Fruit fly (Drosophila melanogaster) whole organism, embryonic: ENCODE results near the gene Rbp1-like.

Source experiments
- Atf6 ChIP-seq: fragments of 200-800 bp; sonication (Bioruptor generic); IDR thresholded peaks from 2 replicates; pipeline ENCODE4 v1.3.6; 2022; ENCODE audit warnings: missing biosample characterization, missing genetic modification characterization
- CG10366 ChIP-seq: fragments of 200-800 bp; sonication (Bioruptor generic); IDR thresholded peaks from 2 replicates; pipeline ENCODE4 v1.3.6; 2022; ENCODE audit warnings: missing biosample characterization, missing genetic modification characterization
- CG11723 ChIP-seq: fragments of 200-800 bp; sonication (Bioruptor generic); optimal IDR thresholded peaks from 2 replicates; lab custom pipeline; 2017; ENCODE audit warnings: missing biosample characterization, mild to moderate bottlenecking, missing genetic modification characterization
- CG12769 ChIP-seq: fragments of 200-800 bp; sonication (Bioruptor generic); optimal IDR thresholded peaks from 2 replicates; lab custom pipeline; 2019; ENCODE audit warnings: missing biosample characterization, mild to moderate bottlenecking, missing genetic modification characterization, moderate library complexity
- CG12942 ChIP-seq: fragments of 200-800 bp; sonication (Bioruptor generic); optimal IDR thresholded peaks from 3 replicates; lab custom pipeline; 2016; ENCODE audit warnings: missing biosample characterization, missing genetic modification characterization
- CG13624 ChIP-seq: fragments of 200-800 bp; sonication (Bioruptor generic); optimal IDR thresholded peaks from 2 replicates; lab custom pipeline; 2016; ENCODE audit warnings: missing biosample characterization, missing genetic modification characterization
- CG13775 ChIP-seq: fragments of 200-800 bp; sonication (Bioruptor generic); optimal IDR thresholded peaks from 3 replicates; lab custom pipeline; 2017; ENCODE audit warnings: missing biosample characterization, mild to moderate bottlenecking, missing genetic modification characterization
- CG14014 ChIP-seq: fragments of 200-800 bp; sonication (Bioruptor generic); IDR thresholded peaks from 2 replicates; pipeline ENCODE4 v1.3.6; 2022; ENCODE audit warnings: missing biosample characterization, missing genetic modification characterization
- CG2120 ChIP-seq: fragments of 200-800 bp; sonication (Bioruptor generic); optimal IDR thresholded peaks from 3 replicates; lab custom pipeline; 2016; ENCODE audit warnings: missing biosample characterization, missing genetic modification characterization
- CG3407 ChIP-seq: fragments of 200-800 bp; sonication (Bioruptor generic); optimal IDR thresholded peaks from 2 replicates; lab custom pipeline; 2018; ENCODE audit warnings: missing biosample characterization, mild to moderate bottlenecking, missing genetic modification characterization
- CG4328 ChIP-seq: fragments of 200-800 bp; sonication (Bioruptor generic); optimal IDR thresholded peaks from 3 replicates; lab custom pipeline; 2017; ENCODE audit warnings: missing biosample characterization, missing genetic modification reagents, missing genetic modification characterization
- CG4360 ChIP-seq: fragments of 200-800 bp; sonication (Bioruptor generic); IDR thresholded peaks from 2 replicates; pipeline ENCODE4 v1.3.6; 2022; ENCODE audit warnings: missing biosample characterization, missing genetic modification characterization
- CG4617 ChIP-seq: fragments of 200-800 bp; sonication (Bioruptor generic); optimal IDR thresholded peaks from 3 replicates; lab custom pipeline; 2016; ENCODE audit warnings: missing biosample characterization, missing genetic modification characterization, borderline replicate concordance
- CG6175 ChIP-seq: fragments of 200-800 bp; sonication (Bioruptor generic); IDR thresholded peaks from 3 replicates; pipeline ENCODE4 v1.3.6; 2022; ENCODE audit warnings: missing biosample characterization, missing genetic modification characterization
- CG6791 ChIP-seq: fragments of 200-800 bp; sonication (Bioruptor generic); IDR thresholded peaks from 3 replicates; pipeline ENCODE4 v1.3.6; 2022; ENCODE audit warnings: missing biosample characterization, missing genetic modification characterization; ENCODE audit not compliant: partially characterized antibody
- CG7745 ChIP-seq: fragments of 200-800 bp; sonication (Bioruptor generic); optimal IDR thresholded peaks from 2 replicates; lab custom pipeline; 2018; ENCODE audit warnings: missing biosample characterization, mild to moderate bottlenecking, missing genetic modification characterization, moderate library complexity
- CG8281 ChIP-seq: fragments of 200-800 bp; sonication (Bioruptor generic); optimal IDR thresholded peaks from 2 replicates; lab custom pipeline; 2018; ENCODE audit warnings: missing biosample characterization, mild to moderate bottlenecking, missing genetic modification characterization, moderate library complexity
- CG9876 ChIP-seq: fragments of 200-800 bp; sonication (Bioruptor generic); optimal IDR thresholded peaks from 2 replicates; lab custom pipeline; 2016; ENCODE audit warnings: missing biosample characterization, missing genetic modification characterization
- CHES-1-like ChIP-seq: fragments of 200-800 bp; sonication (Bioruptor generic); optimal IDR thresholded peaks from 2 replicates; lab custom pipeline; 2016; ENCODE audit warnings: missing biosample characterization, missing genetic modification characterization
- Gsc ChIP-seq: fragments of 200-800 bp; sonication (Bioruptor generic); IDR thresholded peaks from 2 replicates; pipeline ENCODE4 v1.3.6; 2022; ENCODE audit warnings: missing biosample characterization, missing genetic modification characterization
- Gug ChIP-seq: fragments of 200-800 bp; sonication (Bioruptor generic); IDR thresholded peaks from 4 replicates; pipeline ENCODE4 v1.3.6; 2022; ENCODE audit warnings: missing biosample characterization, missing genetic modification characterization
- HLH4C ChIP-seq: fragments of 200-800 bp; sonication (Bioruptor generic); IDR thresholded peaks from 3 replicates; pipeline ENCODE4 v1.3.6; 2022; ENCODE audit warnings: missing biosample characterization, missing genetic modification characterization; ENCODE audit not compliant: partially characterized antibody
- Hand ChIP-seq: fragments of 200-800 bp; sonication (Bioruptor generic); optimal IDR thresholded peaks from 2 replicates; lab custom pipeline; 2017; ENCODE audit warnings: mild to moderate bottlenecking, missing biosample characterization, missing genetic modification reagents, missing genetic modification characterization
- Hmr ChIP-seq: fragments of 200-800 bp; sonication (Bioruptor generic); optimal IDR thresholded peaks from 3 replicates; lab custom pipeline; 2017; ENCODE audit warnings: mild to moderate bottlenecking, missing biosample characterization, missing genetic modification reagents, missing genetic modification characterization
- Hsf ChIP-seq: fragments of 200-800 bp; sonication (Bioruptor generic); optimal IDR thresholded peaks from 3 replicates; lab custom pipeline; 2016; ENCODE audit warnings: missing biosample characterization, missing genetic modification characterization
- NC2β ChIP-seq: fragments of 200-800 bp; sonication (Bioruptor generic); optimal IDR thresholded peaks from 2 replicates; lab custom pipeline; 2016; ENCODE audit warnings: missing biosample characterization, missing genetic modification characterization
- NFAT ChIP-seq: fragments of 200-800 bp; sonication (Bioruptor generic); IDR thresholded peaks from 2 replicates; pipeline ENCODE4 v1.3.6; 2022; ENCODE audit warnings: missing biosample characterization, missing genetic modification characterization
- Pdp1 ChIP-seq, 2 experiments: fragments of 200-800 bp; sonication (Bioruptor generic); optimal IDR thresholded peaks; 3 replicates each; lab custom pipeline; 2016; ENCODE audit warnings: missing biosample characterization in 2 of 2, missing genetic modification characterization in 2 of 2, mild to moderate bottlenecking in 1 of 2, moderate library complexity in 1 of 2
- Rfx ChIP-seq: fragments of 200-800 bp; sonication (Bioruptor generic); IDR thresholded peaks from 2 replicates; pipeline ENCODE4 v1.3.6; 2022; ENCODE audit warnings: missing biosample characterization, missing genetic modification characterization
- Ssrp ChIP-seq: fragments of 200-800 bp; sonication (Bioruptor generic); optimal IDR thresholded peaks from 2 replicates; lab custom pipeline; 2018; ENCODE audit warnings: missing biosample characterization, mild to moderate bottlenecking, missing genetic modification characterization, moderate library complexity
- Trl ChIP-seq, 3 experiments: fragments of >200 bp in 2 of 3; fragments of 200-800 bp in 1 of 3; sonication (Bioruptor generic) in 1 of 3; optimal IDR thresholded peaks; 2 replicates in 1 of 3; 3 replicates in 2 of 3; lab custom pipeline; 2016 to 2017; ENCODE audit warnings: missing biosample characterization in 1 of 3, missing genetic modification characterization in 1 of 3
- Usf ChIP-seq: fragments of 200-800 bp; sonication (Bioruptor generic); optimal IDR thresholded peaks from 2 replicates; lab custom pipeline; 2017; ENCODE audit warnings: missing genotype, missing biosample characterization, missing genetic modification characterization
- Xbp1 ChIP-seq: fragments of 200-800 bp; sonication (Bioruptor generic); optimal IDR thresholded peaks from 3 replicates; lab custom pipeline; 2016; ENCODE audit warnings: missing biosample characterization, mild to moderate bottlenecking, missing genetic modification characterization
- abd-A ChIP-seq: fragments of 200-800 bp; sonication (Bioruptor generic); optimal IDR thresholded peaks from 3 replicates; lab custom pipeline; 2019; ENCODE audit warnings: missing biosample characterization, mild to moderate bottlenecking, missing genetic modification characterization, moderate library complexity
- amos ChIP-seq: fragments of 200-800 bp; sonication (Bioruptor generic); IDR thresholded peaks from 2 replicates; pipeline ENCODE4 v1.3.6; 2022; ENCODE audit warnings: missing biosample characterization, missing genetic modification characterization; ENCODE audit not compliant: partially characterized antibody
- bbx ChIP-seq: fragments of 200-800 bp; sonication (Bioruptor generic); IDR thresholded peaks from 2 replicates; pipeline ENCODE4 v1.3.6; 2022; ENCODE audit warnings: missing biosample characterization, missing genetic modification characterization; ENCODE audit not compliant: partially characterized antibody
- bsh ChIP-seq, 2 experiments: fragments of 200-800 bp; sonication (Bioruptor generic); optimal IDR thresholded peaks; 2 replicates each; lab custom pipeline; 2017 to 2018; ENCODE audit warnings: mild to moderate bottlenecking in 2 of 2, missing biosample characterization in 2 of 2, missing genetic modification characterization in 2 of 2, moderate library complexity in 1 of 2
- ci ChIP-seq: fragments of 200-800 bp; sonication (Bioruptor generic); IDR thresholded peaks from 3 replicates; pipeline ENCODE4 v1.3.6; 2022; ENCODE audit warnings: missing biosample characterization, missing genetic modification characterization
- crp ChIP-seq, 2 experiments: fragments of 200-800 bp; sonication (Bioruptor generic); optimal IDR thresholded peaks; 2 replicates in 1 of 2; 3 replicates in 1 of 2; lab custom pipeline; 2017; ENCODE audit warnings: missing biosample characterization in 2 of 2, missing genetic modification characterization in 2 of 2, mild to moderate bottlenecking in 1 of 2, moderate library complexity in 1 of 2
- fd3F ChIP-seq: fragments of 200-800 bp; sonication (Bioruptor generic); optimal IDR thresholded peaks from 2 replicates; lab custom pipeline; 2018; ENCODE audit warnings: missing biosample characterization, mild to moderate bottlenecking, missing genetic modification characterization, moderate library complexity
- hbn ChIP-seq: fragments of 200-800 bp; sonication (Bioruptor generic); IDR thresholded peaks from 2 replicates; pipeline ENCODE4 v1.3.6; 2022; ENCODE audit warnings: missing biosample characterization, missing genetic modification characterization; ENCODE audit not compliant: partially characterized antibody
- klu ChIP-seq: fragments of 200-800 bp; sonication (Bioruptor generic); IDR thresholded peaks from 2 replicates; pipeline ENCODE4 v1.3.6; 2022; ENCODE audit warnings: missing biosample characterization, missing genetic modification characterization
- lilli ChIP-seq: fragments of 200-800 bp; sonication (Bioruptor generic); optimal IDR thresholded peaks from 3 replicates; lab custom pipeline; 2016; ENCODE audit warnings: missing biosample characterization, missing genetic modification characterization
- oc ChIP-seq: fragments of 200-800 bp; sonication (Bioruptor generic); optimal IDR thresholded peaks from 2 replicates; lab custom pipeline; 2018; ENCODE audit warnings: missing biosample characterization, mild to moderate bottlenecking, missing genetic modification characterization, moderate library complexity
- onecut ChIP-seq: fragments of 200-800 bp; sonication (Bioruptor generic); IDR thresholded peaks from 2 replicates; pipeline ENCODE4 v1.3.6; 2022; ENCODE audit warnings: missing biosample characterization, missing genetic modification characterization
- pan ChIP-seq, 4 experiments: fragments of >200 bp in 3 of 4; fragments of 200-800 bp in 1 of 4; sonication (Bioruptor generic) in 1 of 4; optimal IDR thresholded peaks in 3 of 4; IDR thresholded peaks in 1 of 4; 2 replicates each; pipeline versions ENCODE4 v1.3.6 to Lab custom; 2017 to 2022; ENCODE audit warnings: missing biosample characterization in 2 of 4, missing genetic modification characterization in 2 of 4, mixed read lengths in 1 of 4
- seq ChIP-seq: fragments of 200-800 bp; sonication (Bioruptor generic); IDR thresholded peaks from 2 replicates; pipeline ENCODE4 v1.3.6; 2022; ENCODE audit warnings: missing biosample characterization, missing genetic modification characterization
- sob ChIP-seq: fragments of 200-800 bp; sonication (Bioruptor generic); IDR thresholded peaks from 2 replicates; pipeline ENCODE4 v1.3.6; 2022; ENCODE audit warnings: missing biosample characterization, missing genetic modification characterization
- sr ChIP-seq: fragments of 200-800 bp; sonication (Bioruptor generic); IDR thresholded peaks from 3 replicates; pipeline ENCODE4 v1.3.6; 2022; ENCODE audit warnings: missing biosample characterization, missing genetic modification characterization
- unpg ChIP-seq: fragments of 200-800 bp; sonication (Bioruptor generic); optimal IDR thresholded peaks from 3 replicates; lab custom pipeline; 2018; ENCODE audit warnings: missing biosample characterization, mild to moderate bottlenecking, missing genetic modification characterization, moderate library complexity
- zfh2 ChIP-seq: fragments of 200-800 bp; sonication (Bioruptor generic); optimal IDR thresholded peaks from 2 replicates; lab custom pipeline; 2016; ENCODE audit warnings: missing biosample characterization, missing genetic modification characterization

Rbp1-like gene

dm6 chrX:13395988-13396377 lies 11.3 kb upstream of the Rbp1-like start (continued):
- TF ChIP-seq CG6791 (GFP tag; lab: Robert Waterston, UW) (no peak), CG13775 (GFP tag; lab: Kevin White, UChicago) (no peak), abd-A (peak; percentile 35), CG3407 (GFP tag; lab: Kevin White, UChicago) (no peak), bbx (GFP tag; lab: Robert Waterston, UW) (no peak), bsh (GFP tag; optimal IDR thresholded peaks at IDR 0.05; lab: Kevin White, UChicago) (no peak), NFAT (peak; percentile 68), Ssrp (no peak), CG6175 (peak; percentile 85), CG14014 (GFP tag; lab: Robert Waterston, UW) (no peak), klu (GFP tag; lab: Robert Waterston, UW) (peak; percentile 60; the same call in 1 of the 2 replicates), Gug (GFP tag; lab: Robert Waterston, UW) (no peak), CG12769 (peak; percentile 72), seq (GFP tag; lab: Robert Waterston, UW) (no peak), lilli (GFP tag; lab: Kevin White, UChicago) (no peak), CG9876 (GFP tag; lab: Kevin White, UChicago) (no peak), zfh2 (no peak), sob (GFP tag; lab: Robert Waterston, UW) (no peak), Hand (GFP tag; lab: Kevin White, UChicago) (no peak), amos (peak; percentile 30; the same call in 1 of the 2 replicates), CHES-1-like (GFP tag; lab: Kevin White, UChicago) (no peak), crp (GFP tag; optimal IDR thresholded peaks at IDR 0.05; lab: Kevin White, UChicago) (no peak), Xbp1 (GFP tag; lab: Kevin White, UChicago) (no peak), NC2β (GFP tag; lab: Kevin White, UChicago) (no peak), hbn (no peak), onecut (GFP tag; lab: Robert Waterston, UW) (peak; percentile 56), Gsc (GFP tag; lab: Robert Waterston, UW) (no peak), ci (GFP tag; lab: Robert Waterston, UW) (0 out of 3 replicates have a peak, but pooled peaks have one; percentile 47), Rfx (peak; percentile 5; the same call in 1 of the 2 replicates), CG4617 (no peak), sr (peak; percentile 71; the same call in 2 of the 3 replicates), CG7745 (tag; lab: Kevin White, UChicago) (no peak), Hmr (GFP tag; lab: Kevin White, UChicago) (no peak)

- TF ChIP-seq Usf (GFP tag; lab: Kevin White, UChicago), result no peak
- no peak for TF ChIP-seq Hsf (GFP tag; lab: Kevin White, UChicago)
- TF ChIP-seq CG8281 (tag; lab: Kevin White, UChicago), result no peak
- TF ChIP-seq unpg (GFP tag; lab: Kevin White, UChicago), result no peak
- TF ChIP-seq CG10366 (GFP tag; lab: Robert Waterston, UW), result no peak
- no peak for TF ChIP-seq fd3F
- peak; percentile 44 to 61 for TF ChIP-seq Trl (optimal IDR thresholded peaks at IDR 0.05; lab: Kevin White, UChicago)
- TF ChIP-seq Trl (GFP tag; optimal IDR thresholded peaks at IDR 0.05; lab: Kevin White, UChicago), result no peak
- TF ChIP-seq bsh (GFP tag; optimal IDR thresholded peaks at IDR 0.05; lab: Kevin White, UChicago), result no peak
- TF ChIP-seq CG4360 (GFP tag; lab: Robert Waterston, UW), result no peak
- no peak for TF ChIP-seq CG11723 (GFP tag; lab: Kevin White, UChicago)
- TF ChIP-seq CG2120 (GFP tag; lab: Kevin White, UChicago), result no peak
- TF ChIP-seq Pdp1 (GFP tag; optimal IDR thresholded peaks at IDR 0.05; lab: Kevin White, UChicago), result peak in 1 of 2 experiments; percentile 55
- no peak for TF ChIP-seq CG4328 (GFP tag; lab: Kevin White, UChicago)
- no peak for TF ChIP-seq pan (optimal IDR thresholded peaks at IDR 0.05; lab: Kevin White, UChicago)
- TF ChIP-seq pan (GFP tag; optimal IDR thresholded peaks at IDR 0.05 in 1 of 2, IDR thresholded peaks at IDR 0.05 in 1 of 2), result no peak
- TF ChIP-seq oc, result no peak
- TF ChIP-seq CG13624 (GFP tag; lab: Kevin White, UChicago), result no peak
- TF ChIP-seq HLH4C (GFP tag; lab: Robert Waterston, UW), result no peak
- no peak for TF ChIP-seq CG12942 (GFP tag; lab: Kevin White, UChicago)
- TF ChIP-seq Atf6 (GFP tag; lab: Robert Waterston, UW), result no peak
Measured at dm6 chrX:13395020-13395419, 10.3 kb upstream of the Rbp1-like start.
